In genomic region chr3R:9563240-9563992, dm6 we compare ENCODE assay signal across 6 fruit fly cellular contexts.
A peak's percentile ranks its signal among the peaks of the same experiment; 100 is the strongest.
TF ChIP-seq lines count a peak whose summit lies in the region.

TSS of gene CG9393 (minus strand) at chr3R:9563673.
TSS of gene Vps45 (plus strand) at chr3R:9563924.

- peak; percentile 22 for TF ChIP-seq CTCF in whole organism, embryonic (GFP tag; optimal IDR thresholded peaks at IDR 0.05; lab: Kevin White, UChicago)

TF ChIP-seq in Kc167, 6 proteins besides CTCF, POLR2A, EP300 and RAD21:
- peak; percentile 6 for TF ChIP-seq Sin3A (optimal IDR thresholded peaks at IDR 0.05; lab: Kevin White, UChicago)
- no peak for TF ChIP-seq insv (optimal IDR thresholded peaks at IDR 0.05; lab: Kevin White, UChicago)

TF ChIP-seq in whole organism, adult, 20 proteins besides CTCF, POLR2A, EP300 and RAD21:
- peak; percentile 70 for TF ChIP-seq CG11617 (GFP tag; optimal IDR thresholded peaks at IDR 0.05; lab: Kevin White, UChicago)
- TF ChIP-seq ovo (GFP tag; optimal IDR thresholded peaks at IDR 0.05; lab: Kevin White, UChicago) = peak; percentile 56
- peak; percentile 82 for TF ChIP-seq Mnt (GFP tag; optimal IDR thresholded peaks at IDR 0.05; lab: Kevin White, UChicago)
- peak; percentile 26 for TF ChIP-seq tj (GFP tag; optimal IDR thresholded peaks at IDR 0.05; lab: Kevin White, UChicago)
- peak; percentile 57 for TF ChIP-seq bab1 (GFP tag; optimal IDR thresholded peaks at IDR 0.05; lab: Kevin White, UChicago)
- TF ChIP-seq Crg-1 (GFP tag; optimal IDR thresholded peaks at IDR 0.05; lab: Kevin White, UChicago) = peak; percentile 37
- no peak for TF ChIP-seq kay (GFP tag; lab: Kevin White, UChicago; ENCODE audit: borderline replicate concordance)
- TF ChIP-seq cnc (optimal IDR thresholded peaks at IDR 0.05; lab: Kevin White, UChicago) = no peak
- no peak for TF ChIP-seq CG5204 (GFP tag; optimal IDR thresholded peaks at IDR 0.05; lab: Kevin White, UChicago)
- peak; percentile 32 for TF ChIP-seq CG12768 (GFP tag; optimal IDR thresholded peaks at IDR 0.05; lab: Kevin White, UChicago)
- peak; percentile 74 for TF ChIP-seq CG14711 (tag; optimal IDR thresholded peaks at IDR 0.05; lab: Kevin White, UChicago)
- TF ChIP-seq CG7101 (tag; optimal IDR thresholded peaks at IDR 0.05; lab: Kevin White, UChicago) = peak; percentile 63
- TF ChIP-seq CG33017 (tag; optimal IDR thresholded peaks at IDR 0.05; lab: Kevin White, UChicago) = peak; percentile 27
- TF ChIP-seq toe (GFP tag; optimal IDR thresholded peaks at IDR 0.05; lab: Kevin White, UChicago) = no peak
- peak; percentile 28 for TF ChIP-seq CG7045 (GFP tag; optimal IDR thresholded peaks at IDR 0.05; lab: Kevin White, UChicago)
- peak; percentile 75 for TF ChIP-seq CG1620 (GFP tag; optimal IDR thresholded peaks at IDR 0.05; lab: Kevin White, UChicago)
TF ChIP-seq in whole organism, adult: peak in this region for 12.

TF ChIP-seq in whole organism, embryonic, 481 proteins besides CTCF, POLR2A, EP300 and RAD21 (continues in another document):
- TF ChIP-seq dan (GFP tag; IDR thresholded peaks at IDR 0.05; lab: Robert Waterston, UW) (no peak), Adf1 (GFP tag; IDR thresholded peaks at IDR 0.05; lab: Robert Waterston, UW) (peak; percentile 9; the same call in 1 of the 2 replicates), CG4617 (GFP tag; optimal IDR thresholded peaks at IDR 0.05; lab: Kevin White, UChicago; ENCODE audit: borderline replicate concordance) (peak; percentile 75), CG11093 (GFP tag; IDR thresholded peaks at IDR 0.05; lab: Robert Waterston, UW) (no peak), CG18262 (tag; optimal IDR thresholded peaks at IDR 0.05; lab: Kevin White, UChicago) (peak; percentile 53), CG11504 (tag; optimal IDR thresholded peaks at IDR 0.05; lab: Kevin White, UChicago) (no peak), D (optimal IDR thresholded peaks at IDR 0.05; lab: Kevin White, UChicago) (no peak), D (GFP tag; optimal IDR thresholded peaks at IDR 0.05; lab: Kevin White, UChicago) (no peak), CkIIα-i1 (GFP tag; IDR thresholded peaks at IDR 0.05; lab: Robert Waterston, UW) (no peak), CG16813 (GFP tag; IDR thresholded peaks at IDR 0.05; lab: Robert Waterston, UW; ENCODE audit: partially characterized antibody) (peak; percentile 95), Atf6 (GFP tag; IDR thresholded peaks at IDR 0.05; lab: Robert Waterston, UW) (no peak; the same call in 1 of the 2 replicates), Myb (GFP tag; optimal IDR thresholded peaks at IDR 0.05; lab: Kevin White, UChicago) (peak; percentile 72), BEAF-32 (GFP tag; optimal IDR thresholded peaks at IDR 0.05; lab: Kevin White, UChicago) (peak; percentile 98), gsb-n (tag; optimal IDR thresholded peaks at IDR 0.05; lab: Kevin White, UChicago) (no peak), lov (optimal IDR thresholded peaks at IDR 0.05; lab: Kevin White, UChicago) (no peak), lov (GFP tag; IDR thresholded peaks at IDR 0.05; lab: Robert Waterston, UW) (no peak), CG16863 (GFP tag; optimal IDR thresholded peaks at IDR 0.05; lab: Kevin White, UChicago) (peak; percentile 57), zen (tag; optimal IDR thresholded peaks at IDR 0.05; lab: Kevin White, UChicago) (peak; percentile 51)

TF ChIP-seq in whole organism, prepupa, 60 proteins besides CTCF, POLR2A, EP300 and RAD21 (continues in another document):
- peak; percentile 62 for TF ChIP-seq CG3032 (tag; optimal IDR thresholded peaks at IDR 0.05; lab: Kevin White, UChicago)
- peak; percentile 14 for TF ChIP-seq Sox15 (GFP tag; optimal IDR thresholded peaks at IDR 0.05; lab: Kevin White, UChicago)
- TF ChIP-seq vri (GFP tag; optimal IDR thresholded peaks at IDR 0.05; lab: Kevin White, UChicago) = peak; percentile 61
- no peak for TF ChIP-seq Eip78C (GFP tag; lab: Kevin White, UChicago)
- no peak for TF ChIP-seq CG8632 (GFP tag; optimal IDR thresholded peaks at IDR 0.05; lab: Kevin White, UChicago)
- TF ChIP-seq CG8319 (GFP tag; optimal IDR thresholded peaks at IDR 0.05; lab: Kevin White, UChicago) = no peak
- TF ChIP-seq pdm3 (GFP tag; optimal IDR thresholded peaks at IDR 0.05; lab: Kevin White, UChicago) = no peak
- no peak for TF ChIP-seq achi (GFP tag; optimal IDR thresholded peaks at IDR 0.05; lab: Kevin White, UChicago)
- 0 out of 2 replicates have a peak, but pooled peaks have one; percentile 24 for TF ChIP-seq CG15336 (GFP tag; IDR thresholded peaks at IDR 0.05; lab: Robert Waterston, UW)
- peak; percentile 68 for TF ChIP-seq cyc (GFP tag; optimal IDR thresholded peaks at IDR 0.05; lab: Kevin White, UChicago)
- no peak for TF ChIP-seq Gug (GFP tag; IDR thresholded peaks at IDR 0.05; lab: Robert Waterston, UW)
- TF ChIP-seq dsx (GFP tag; optimal IDR thresholded peaks at IDR 0.05; lab: Kevin White, UChicago; ENCODE audit: poor library complexity, severe bottlenecking) = no peak
- peak; percentile 20 for TF ChIP-seq CG11902 (GFP tag; optimal IDR thresholded peaks at IDR 0.05; lab: Kevin White, UChicago)
- TF ChIP-seq Eip93F (GFP tag; optimal IDR thresholded peaks at IDR 0.05; lab: Kevin White, UChicago) = peak; percentile 49
- TF ChIP-seq spab (GFP tag; optimal IDR thresholded peaks at IDR 0.05; lab: Kevin White, UChicago) = no peak
- TF ChIP-seq CG31627 (GFP tag; optimal IDR thresholded peaks at IDR 0.05; lab: Kevin White, UChicago) = peak; percentile 67
- no peak; the same call in 2 of the 3 replicates for TF ChIP-seq eg (GFP tag; IDR thresholded peaks at IDR 0.05; lab: Robert Waterston, UW)
- no peak for TF ChIP-seq salr (GFP tag; optimal IDR thresholded peaks at IDR 0.05; lab: Kevin White, UChicago)
- TF ChIP-seq esn (GFP tag; optimal IDR thresholded peaks at IDR 0.05; lab: Kevin White, UChicago) = peak; percentile 74

TF ChIP-seq in whole organism, pupa, 21 proteins besides CTCF, POLR2A, EP300 and RAD21:
- TF ChIP-seq CG4496 (GFP tag; IDR thresholded peaks at IDR 0.05; lab: Robert Waterston, UW) (0 out of 3 replicates have a peak, but pooled peaks have one; percentile 42), CG14655 (GFP tag; optimal IDR thresholded peaks at IDR 0.05; lab: Kevin White, UChicago) (no peak), Ets98B (GFP tag; IDR thresholded peaks at IDR 0.05; lab: Robert Waterston, UW) (no peak), EcR (GFP tag; optimal IDR thresholded peaks at IDR 0.05; lab: Kevin White, UChicago) (no peak), gl (tag; optimal IDR thresholded peaks at IDR 0.05; lab: Kevin White, UChicago) (no peak), CG13204 (GFP tag; optimal IDR thresholded peaks at IDR 0.05; lab: Kevin White, UChicago) (no peak), Pif1A (GFP tag; optimal IDR thresholded peaks at IDR 0.05; lab: Kevin White, UChicago) (no peak), CG9948 (tag; optimal IDR thresholded peaks at IDR 0.05; lab: Kevin White, UChicago) (peak; percentile 26), Snoo (tag; optimal IDR thresholded peaks at IDR 0.05; lab: Kevin White, UChicago) (no peak), CG32121 (GFP tag; IDR thresholded peaks at IDR 0.05; lab: Robert Waterston, UW) (peak; percentile 32; the same call in 1 of the 2 replicates), CG17806 (tag; optimal IDR thresholded peaks at IDR 0.05; lab: Kevin White, UChicago) (peak; percentile 31), CG34367 (tag; optimal IDR thresholded peaks at IDR 0.05; lab: Kevin White, UChicago) (no peak), CG15710 (tag; optimal IDR thresholded peaks at IDR 0.05; lab: Kevin White, UChicago) (peak; percentile 38)
TF ChIP-seq in whole organism, pupa: peak in this region for 5.

TF ChIP-seq in whole organism, wandering third instar larva, 38 proteins besides CTCF, POLR2A, EP300 and RAD21 (continues in another document):
- TF ChIP-seq dl (GFP tag; optimal IDR thresholded peaks at IDR 0.05; lab: Kevin White, UChicago; ENCODE audit: insufficient read depth in 1 of 2, partially characterized antibody in 2 of 2) (no peak), GATAd (GFP tag; optimal IDR thresholded peaks at IDR 0.05; lab: Kevin White, UChicago) (peak; percentile 49), br (GFP tag; optimal IDR thresholded peaks at IDR 0.05; lab: Kevin White, UChicago) (no peak), N (GFP tag; optimal IDR thresholded peaks at IDR 0.05; lab: Kevin White, UChicago) (no peak), ey (GFP tag; optimal IDR thresholded peaks at IDR 0.05; lab: Kevin White, UChicago) (peak; percentile 65), jim (GFP tag; optimal IDR thresholded peaks at IDR 0.05; lab: Kevin White, UChicago) (no peak), Dif (GFP tag; optimal IDR thresholded peaks at IDR 0.05; lab: Kevin White, UChicago; ENCODE audit: partially characterized antibody) (no peak), usp (GFP tag; optimal IDR thresholded peaks at IDR 0.05; lab: Kevin White, UChicago) (no peak), Myc (optimal IDR thresholded peaks at IDR 0.05; lab: Kevin White, UChicago) (peak; percentile 95), foxo (GFP tag; optimal IDR thresholded peaks at IDR 0.05; lab: Kevin White, UChicago) (peak in 1 of 2 experiments; percentile 78), OdsH (GFP tag; optimal IDR thresholded peaks at IDR 0.05; lab: Kevin White, UChicago) (peak; percentile 66), Rel (GFP tag; optimal IDR thresholded peaks at IDR 0.05; lab: Kevin White, UChicago) (no peak), Rel (tag; optimal IDR thresholded peaks at IDR 0.05; lab: Kevin White, UChicago) (peak; percentile 74), dsf (GFP tag; optimal IDR thresholded peaks at IDR 0.05; lab: Kevin White, UChicago; ENCODE audit: borderline replicate concordance) (no peak), sv (GFP tag; optimal IDR thresholded peaks at IDR 0.05; lab: Kevin White, UChicago) (peak; percentile 73), CrebA (GFP tag; optimal IDR thresholded peaks at IDR 0.05; lab: Kevin White, UChicago; ENCODE audit: borderline replicate concordance) (no peak), h (GFP tag; optimal IDR thresholded peaks at IDR 0.05; lab: Kevin White, UChicago) (peak; percentile 75), sage (GFP tag; optimal IDR thresholded peaks at IDR 0.05; lab: Kevin White, UChicago) (no peak), psq (GFP tag; optimal IDR thresholded peaks at IDR 0.05; lab: Kevin White, UChicago) (peak; percentile 57), Sp1 (GFP tag; optimal IDR thresholded peaks at IDR 0.05; lab: Kevin White, UChicago) (peak; percentile 45), Dfd (GFP tag; optimal IDR thresholded peaks at IDR 0.05; lab: Kevin White, UChicago) (no peak), Jra (GFP tag; optimal IDR thresholded peaks at IDR 0.05; lab: Kevin White, UChicago) (no peak), Vsx2 (GFP tag; optimal IDR thresholded peaks at IDR 0.05; lab: Kevin White, UChicago; ENCODE audit: partially characterized antibody) (no peak), Abd-B (GFP tag; optimal IDR thresholded peaks at IDR 0.05; lab: Kevin White, UChicago) (no peak), CG32264 (GFP tag; optimal IDR thresholded peaks at IDR 0.05; lab: Kevin White, UChicago) (no peak), Hnf4 (GFP tag; optimal IDR thresholded peaks at IDR 0.05; lab: Kevin White, UChicago) (no peak), CG9705 (GFP tag; optimal IDR thresholded peaks at IDR 0.05; lab: Kevin White, UChicago) (peak; percentile 46), woc (GFP tag; optimal IDR thresholded peaks at IDR 0.05; lab: Kevin White, UChicago) (peak; percentile 90), Hr78 (GFP tag; optimal IDR thresholded peaks at IDR 0.05; lab: Kevin White, UChicago) (no peak)
